Fruit fly (Drosophila melanogaster) whole organism, embryonic: ENCODE measurements around the gene dysf.

ENCODE experiments used
- Atf3 ChIP-seq: fragments of 200-800 bp; sonication (Bioruptor generic); optimal IDR thresholded peaks from 3 replicates; lab custom pipeline; 2016; ENCODE audit warnings: missing biosample characterization, missing genetic modification characterization
- Bdp1 ChIP-seq: fragments of 200-800 bp; sonication (Bioruptor generic); optimal IDR thresholded peaks from 3 replicates; lab custom pipeline; 2016; ENCODE audit warnings: missing biosample characterization, missing genetic modification characterization
- CG10147 ChIP-seq: fragments of 200-800 bp; sonication (Bioruptor generic); optimal IDR thresholded peaks from 2 replicates; lab custom pipeline; 2019; ENCODE audit warnings: missing biosample characterization, mild to moderate bottlenecking, missing genetic modification characterization, moderate library complexity
- CG1024 ChIP-seq: fragments of 200-800 bp; sonication (Bioruptor generic); IDR thresholded peaks from 2 replicates; pipeline ENCODE4 v1.3.6; 2022; ENCODE audit warnings: missing biosample characterization, missing genetic modification characterization
- CG10366 ChIP-seq: fragments of 200-800 bp; sonication (Bioruptor generic); IDR thresholded peaks from 2 replicates; pipeline ENCODE4 v1.3.6; 2022; ENCODE audit warnings: missing biosample characterization, missing genetic modification characterization
- CG12299 ChIP-seq: fragments of 200-800 bp; sonication (Bioruptor generic); optimal IDR thresholded peaks from 2 replicates; lab custom pipeline; 2018; ENCODE audit warnings: missing biosample characterization, mild to moderate bottlenecking, missing genetic modification characterization
- CG17912 ChIP-seq: fragments of 200-800 bp; sonication (Bioruptor generic); optimal IDR thresholded peaks from 2 replicates; lab custom pipeline; 2018; ENCODE audit warnings: missing biosample characterization, mild to moderate bottlenecking, missing genetic modification characterization
- CG18599 ChIP-seq: fragments of 200-800 bp; sonication (Bioruptor generic); optimal IDR thresholded peaks from 3 replicates; lab custom pipeline; 2017; ENCODE audit warnings: missing biosample characterization, missing genetic modification characterization, mild to moderate bottlenecking, moderate library complexity, missing genetic modification reagents
- CG2678 ChIP-seq: fragments of 200-800 bp; sonication (Bioruptor generic); optimal IDR thresholded peaks from 3 replicates; lab custom pipeline; 2019; ENCODE audit warnings: missing biosample characterization, mild to moderate bottlenecking, missing genetic modification characterization, moderate library complexity
- CG30020 ChIP-seq: fragments of 200-800 bp; optimal IDR thresholded peaks from 2 replicates; lab custom pipeline; 2019; ENCODE audit warnings: missing biosample characterization, mild to moderate bottlenecking, missing genetic modification characterization, moderate library complexity
- CG32772 ChIP-seq: fragments of 200-800 bp; sonication (Bioruptor generic); IDR thresholded peaks from 2 replicates; pipeline ENCODE4 v1.3.6; 2022; ENCODE audit warnings: missing biosample characterization, missing genetic modification characterization
- CG3847 ChIP-seq: fragments of 200-800 bp; sonication (Bioruptor generic); IDR thresholded peaks from 2 replicates; pipeline ENCODE4 v1.3.6; 2022; ENCODE audit warnings: missing biosample characterization, missing genetic modification characterization
- CG4707 ChIP-seq: fragments of 200-800 bp; sonication (Bioruptor generic); optimal IDR thresholded peaks from 2 replicates; lab custom pipeline; 2018; ENCODE audit warnings: missing biosample characterization, mild to moderate bottlenecking, missing genetic modification characterization, moderate library complexity
- CG5180 ChIP-seq: fragments of 200-800 bp; sonication (Bioruptor generic); optimal IDR thresholded peaks from 3 replicates; lab custom pipeline; 2017; ENCODE audit warnings: missing biosample characterization, missing genetic modification characterization, mild to moderate bottlenecking, moderate library complexity, missing genetic modification reagents
- CG5245 ChIP-seq: fragments of 200-800 bp; sonication (Bioruptor generic); optimal IDR thresholded peaks from 3 replicates; lab custom pipeline; 2016; ENCODE audit warnings: missing biosample characterization, missing genetic modification characterization
- CG7786 ChIP-seq: fragments of 200-800 bp; sonication (Bioruptor generic); optimal IDR thresholded peaks from 2 replicates; lab custom pipeline; 2016; ENCODE audit warnings: missing biosample characterization, missing genetic modification characterization
- CG8388 ChIP-seq: fragments of 200-800 bp; sonication (Bioruptor generic); optimal IDR thresholded peaks from 2 replicates; lab custom pipeline; 2019; ENCODE audit warnings: missing biosample characterization, mild to moderate bottlenecking, missing genetic modification characterization, moderate library complexity
- CG8924 ChIP-seq: fragments of 200-800 bp; optimal IDR thresholded peaks from 3 replicates; lab custom pipeline; 2019; ENCODE audit warnings: missing biosample characterization, mild to moderate bottlenecking, missing genetic modification characterization, moderate library complexity
- CG8944 ChIP-seq: fragments of 200-800 bp; sonication (Bioruptor generic); optimal IDR thresholded peaks from 3 replicates; lab custom pipeline; 2016; ENCODE audit warnings: missing biosample characterization, missing genetic modification characterization
- E2f2 ChIP-seq: fragments of 200-800 bp; sonication (Bioruptor generic); IDR thresholded peaks from 2 replicates; pipeline ENCODE4 v1.3.6; 2022; ENCODE audit warnings: missing biosample characterization, missing genetic modification characterization
- Eip74EF ChIP-seq, 2 experiments: fragments of 200-800 bp in 1 of 2; fragments of >200 bp in 1 of 2; sonication (Bioruptor generic) in 1 of 2; optimal IDR thresholded peaks; 2 replicates each; lab custom pipeline; 2017 to 2019; ENCODE audit warnings: missing biosample characterization in 2 of 2, missing genetic modification characterization in 2 of 2, mild to moderate bottlenecking in 1 of 2, moderate library complexity in 1 of 2
- Gsc ChIP-seq: fragments of 200-800 bp; sonication (Bioruptor generic); IDR thresholded peaks from 2 replicates; pipeline ENCODE4 v1.3.6; 2022; ENCODE audit warnings: missing biosample characterization, missing genetic modification characterization
- Xbp1 ChIP-seq: fragments of 200-800 bp; sonication (Bioruptor generic); optimal IDR thresholded peaks from 3 replicates; lab custom pipeline; 2016; ENCODE audit warnings: missing biosample characterization, mild to moderate bottlenecking, missing genetic modification characterization
- ab ChIP-seq: fragments of 200-800 bp; sonication (Bioruptor generic); optimal IDR thresholded peaks from 2 replicates; lab custom pipeline; 2016; ENCODE audit warnings: missing biosample characterization, missing genetic modification characterization
- amos ChIP-seq: fragments of 200-800 bp; sonication (Bioruptor generic); IDR thresholded peaks from 2 replicates; pipeline ENCODE4 v1.3.6; 2022; ENCODE audit warnings: missing biosample characterization, missing genetic modification characterization; ENCODE audit not compliant: partially characterized antibody
- bab2 ChIP-seq: fragments of 200-800 bp; sonication (Bioruptor generic); optimal IDR thresholded peaks from 2 replicates; lab custom pipeline; 2016; ENCODE audit warnings: missing biosample characterization, missing genetic modification characterization
- chinmo ChIP-seq: fragments of 200-800 bp; sonication (Bioruptor generic); IDR thresholded peaks from 4 replicates; pipeline ENCODE4 v1.3.6; 2022; ENCODE audit warnings: missing biosample characterization, missing genetic modification characterization; ENCODE audit not compliant: partially characterized antibody
- crc ChIP-seq: fragments of 200-800 bp; sonication (Bioruptor generic); optimal IDR thresholded peaks from 2 replicates; lab custom pipeline; 2016; ENCODE audit warnings: missing biosample characterization, missing genetic modification characterization
- croc ChIP-seq: fragments of 200-800 bp; sonication (Bioruptor generic); conservative IDR thresholded peaks from 3 replicates; pipeline ENCODE4 v1.3.6; 2022; ENCODE audit warnings: missing biosample characterization, missing genetic modification characterization
- cwo ChIP-seq: fragments of 200-800 bp; sonication (Bioruptor generic); optimal IDR thresholded peaks from 3 replicates; lab custom pipeline; 2017; ENCODE audit warnings: missing biosample characterization, missing genetic modification characterization, mild to moderate bottlenecking, moderate library complexity, missing genetic modification reagents
- danr ChIP-seq: fragments of 200-800 bp; sonication (Bioruptor generic); IDR thresholded peaks from 2 replicates; pipeline ENCODE4 v1.3.6; 2022; ENCODE audit warnings: missing biosample characterization, missing genetic modification characterization
- ewg ChIP-seq: fragments of 200-800 bp; sonication (Bioruptor generic); optimal IDR thresholded peaks from 3 replicates; lab custom pipeline; 2017; ENCODE audit warnings: mild to moderate bottlenecking, missing biosample characterization, missing genetic modification reagents, missing genetic modification characterization
- exex ChIP-seq: fragments of 200-800 bp; sonication (Bioruptor generic); optimal IDR thresholded peaks from 4 replicates; lab custom pipeline; 2018; ENCODE audit warnings: missing biosample characterization, mild to moderate bottlenecking, missing genetic modification characterization, moderate library complexity
- gcm2 ChIP-seq: fragments of 200-800 bp; sonication (Bioruptor generic); optimal IDR thresholded peaks from 2 replicates; lab custom pipeline; 2016; ENCODE audit warnings: missing biosample characterization, missing genetic modification characterization
- gem ChIP-seq: fragments of 200-800 bp; sonication (Bioruptor generic); optimal IDR thresholded peaks from 2 replicates; lab custom pipeline; 2019; ENCODE audit warnings: missing biosample characterization, mild to moderate bottlenecking, missing genetic modification characterization, moderate library complexity
- gt ChIP-seq: fragments of 200-800 bp; sonication (Bioruptor generic); IDR thresholded peaks from 2 replicates; pipeline ENCODE4 v1.3.6; 2022; ENCODE audit warnings: missing biosample characterization, missing genetic modification characterization
- hkb ChIP-seq, 2 experiments: fragments of 200-800 bp in 1 of 2; fragments of >200 bp in 1 of 2; sonication (Bioruptor generic) in 1 of 2; IDR thresholded peaks in 1 of 2; optimal IDR thresholded peaks in 1 of 2; 2 replicates each; pipeline versions ENCODE4 v1.3.6 to Lab custom; 2017 to 2022; ENCODE audit warnings: missing biosample characterization in 1 of 2, missing genetic modification characterization in 1 of 2
- kah ChIP-seq: fragments of 200-800 bp; sonication (Bioruptor generic); optimal IDR thresholded peaks from 2 replicates; lab custom pipeline; 2018; ENCODE audit warnings: missing biosample characterization, mild to moderate bottlenecking, missing genetic modification characterization
- mirr ChIP-seq: fragments of 200-800 bp; sonication (Bioruptor generic); optimal IDR thresholded peaks from 3 replicates; lab custom pipeline; 2018; ENCODE audit warnings: missing biosample characterization, mild to moderate bottlenecking, missing genetic modification characterization
- odd ChIP-seq: fragments of 200-800 bp; sonication (Bioruptor generic); optimal IDR thresholded peaks from 2 replicates; lab custom pipeline; 2017; ENCODE audit warnings: missing biosample characterization, mild to moderate bottlenecking, missing genetic modification characterization
- otp ChIP-seq: fragments of 200-800 bp; sonication (Bioruptor generic); IDR thresholded peaks from 3 replicates; pipeline ENCODE4, ENCODE4 v1.3.6; 2022; ENCODE audit warnings: missing biosample characterization, missing genetic modification characterization
- peb ChIP-seq: fragments of 200-800 bp; sonication (Bioruptor generic); IDR thresholded peaks from 2 replicates; pipeline ENCODE4 v1.3.6; 2022; ENCODE audit warnings: missing biosample characterization, missing genetic modification characterization
- row ChIP-seq: fragments of 200-800 bp; sonication (Bioruptor generic); IDR thresholded peaks from 3 replicates; pipeline ENCODE4 v1.3.6; 2022; ENCODE audit warnings: missing biosample characterization, missing genetic modification characterization
- seq ChIP-seq: fragments of 200-800 bp; sonication (Bioruptor generic); IDR thresholded peaks from 2 replicates; pipeline ENCODE4 v1.3.6; 2022; ENCODE audit warnings: missing biosample characterization, missing genetic modification characterization
- slou ChIP-seq: fragments of 200-800 bp; sonication (Bioruptor generic); optimal IDR thresholded peaks from 3 replicates; lab custom pipeline; 2016; ENCODE audit warnings: missing biosample characterization, missing genetic modification characterization
- sob ChIP-seq: fragments of 200-800 bp; sonication (Bioruptor generic); IDR thresholded peaks from 2 replicates; pipeline ENCODE4 v1.3.6; 2022; ENCODE audit warnings: missing biosample characterization, missing genetic modification characterization
- ssp ChIP-seq: fragments of 200-800 bp; sonication (Bioruptor generic); IDR thresholded peaks from 2 replicates; pipeline ENCODE4 v1.3.6; 2022; ENCODE audit warnings: missing biosample characterization, missing genetic modification characterization
- sug ChIP-seq: fragments of 200-800 bp; optimal IDR thresholded peaks from 2 replicates; lab custom pipeline; 2019; ENCODE audit warnings: missing biosample characterization, mild to moderate bottlenecking, missing genetic modification characterization, moderate library complexity
- tna ChIP-seq: fragments of 200-800 bp; sonication (Bioruptor generic); IDR thresholded peaks from 2 replicates; pipeline ENCODE4 v1.3.6; 2022; ENCODE audit warnings: missing biosample characterization, missing genetic modification characterization; ENCODE audit not compliant: partially characterized antibody
- vvl ChIP-seq: fragments of 200-800 bp; sonication (Bioruptor generic); IDR thresholded peaks from 2 replicates; pipeline ENCODE4 v1.3.6; 2022; ENCODE audit warnings: missing biosample characterization, missing genetic modification characterization
- zfh2 ChIP-seq: fragments of 200-800 bp; sonication (Bioruptor generic); optimal IDR thresholded peaks from 2 replicates; lab custom pipeline; 2016; ENCODE audit warnings: missing biosample characterization, missing genetic modification characterization

Gene dysf

dm6 chr3R:26137189-26137588 is 38.7 kb upstream of the dysf start (continued):
- TF ChIP-seq slou: no peak
- TF ChIP-seq danr (GFP tag; lab: Robert Waterston, UW): no peak
- TF ChIP-seq ssp (GFP tag; lab: Robert Waterston, UW): no peak
- TF ChIP-seq gt (GFP tag; lab: Robert Waterston, UW): no peak
- TF ChIP-seq CG18599: no peak
- no peak for TF ChIP-seq CG30020 (tag; lab: Kevin White, UChicago)
- no peak for TF ChIP-seq CG10366 (GFP tag; lab: Robert Waterston, UW)
- TF ChIP-seq ewg (GFP tag; lab: Kevin White, UChicago): no peak
- no peak for TF ChIP-seq odd
- TF ChIP-seq zfh2: no peak
- no peak for TF ChIP-seq CG8944
- TF ChIP-seq bab2 (GFP tag; lab: Kevin White, UChicago): no peak
- no peak for TF ChIP-seq CG8924 (tag; lab: Kevin White, UChicago)
- TF ChIP-seq cwo (GFP tag; lab: Kevin White, UChicago): no peak
- no peak for TF ChIP-seq croc (GFP tag; lab: Robert Waterston, UW)
- TF ChIP-seq amos (GFP tag; lab: Robert Waterston, UW): peak; percentile 33; the same call in 1 of the 2 replicates
- no peak for TF ChIP-seq Atf3 (GFP tag; lab: Kevin White, UChicago)
- no peak for TF ChIP-seq Bdp1 (GFP tag; lab: Kevin White, UChicago)
- TF ChIP-seq CG32772: no peak
- TF ChIP-seq CG17912: peak; percentile 14
- TF ChIP-seq row (GFP tag; lab: Robert Waterston, UW): no peak
- peak; percentile 8 for TF ChIP-seq CG10147 (GFP tag; lab: Kevin White, UChicago)
- TF ChIP-seq tna (GFP tag; lab: Robert Waterston, UW): no peak
- TF ChIP-seq E2f2: peak; percentile 91
- no peak for TF ChIP-seq CG4707
- TF ChIP-seq CG3847 (GFP tag; lab: Robert Waterston, UW): 0 out of 2 replicates have a peak, but pooled peaks have one; percentile 24
- no peak for TF ChIP-seq Gsc (GFP tag; lab: Robert Waterston, UW)
- TF ChIP-seq exex: no peak
- TF ChIP-seq CG5245: no peak
- no peak for TF ChIP-seq hkb (optimal IDR thresholded peaks at IDR 0.05; lab: Kevin White, UChicago)
- no peak for TF ChIP-seq hkb (GFP tag; IDR thresholded peaks at IDR 0.05; lab: Robert Waterston, UW)
- TF ChIP-seq Xbp1 (GFP tag; lab: Kevin White, UChicago): peak; percentile 36
- TF ChIP-seq CG1024: no peak
- no peak for TF ChIP-seq kah (GFP tag; lab: Kevin White, UChicago)
- TF ChIP-seq gem (tag; lab: Kevin White, UChicago): peak; percentile 27
- no peak for TF ChIP-seq crc (GFP tag; lab: Kevin White, UChicago)
- TF ChIP-seq chinmo (GFP tag; lab: Robert Waterston, UW): no peak
- TF ChIP-seq Eip74EF (GFP tag; optimal IDR thresholded peaks at IDR 0.05; lab: Kevin White, UChicago): no peak
- peak; percentile 29; the same call in 1 of the 2 replicates for TF ChIP-seq sob (GFP tag; lab: Robert Waterston, UW)
- no peak for TF ChIP-seq vvl (GFP tag; lab: Robert Waterston, UW)
- TF ChIP-seq CG5180 (GFP tag; lab: Kevin White, UChicago): no peak
- no peak for TF ChIP-seq CG7786 (GFP tag; lab: Kevin White, UChicago)
- peak; percentile 34 for TF ChIP-seq sug (tag; lab: Kevin White, UChicago)
- no peak for TF ChIP-seq mirr (GFP tag; lab: Kevin White, UChicago)
- no peak for TF ChIP-seq seq
- no peak for TF ChIP-seq gcm2
- TF ChIP-seq CG8388: no peak
- no peak for TF ChIP-seq ab (GFP tag; lab: Kevin White, UChicago)
- TF ChIP-seq peb (GFP tag; lab: Robert Waterston, UW): no peak
- no peak for TF ChIP-seq CG2678 (tag; lab: Kevin White, UChicago)
- TF ChIP-seq otp (GFP tag; lab: Robert Waterston, UW): no peak
- no peak for TF ChIP-seq CG12299 (tag; lab: Kevin White, UChicago)
